Worm (Caenorhabditis elegans) whole organism, late embryonic: ENCODE results near the gene atf-4.

Source experiments
- C08G9.2 ChIP-seq: sonication (generic microtip); optimal IDR thresholded peaks from 2 replicates; lab custom pipeline; 2016; ENCODE audit warnings: mild to moderate bottlenecking, missing genetic modification characterization, moderate library complexity, missing compliant biosample characterization
- C38D4.7 ChIP-seq: fragments of 200-800 bp; sonication (Bioruptor generic); optimal IDR thresholded peaks from 2 replicates; lab custom pipeline; 2018; ENCODE audit warnings: mild to moderate bottlenecking, missing genetic modification characterization, moderate library complexity, missing compliant biosample characterization
- F13H6.1 ChIP-seq: sonication (generic microtip); optimal IDR thresholded peaks from 2 replicates; lab custom pipeline; 2016; ENCODE audit warnings: missing genetic modification characterization, missing compliant biosample characterization
- T23F11.4 ChIP-seq: fragments of 200-800 bp; sonication (Bioruptor generic); optimal IDR thresholded peaks from 2 replicates; lab custom pipeline; 2018; ENCODE audit warnings: mild to moderate bottlenecking, missing genetic modification characterization, missing compliant biosample characterization
- Y22D7AL.16 ChIP-seq: sonication (generic microtip); optimal IDR thresholded peaks from 2 replicates; lab custom pipeline; 2016; ENCODE audit warnings: missing genetic modification characterization, missing compliant biosample characterization
- ahr-1 ChIP-seq: sonication (generic microtip); optimal IDR thresholded peaks from 2 replicates; lab custom pipeline; 2016; ENCODE audit warnings: missing genetic modification characterization, missing compliant biosample characterization
- ceh-14 ChIP-seq: sonication (generic microtip); optimal IDR thresholded peaks from 2 replicates; lab custom pipeline; 2016; ENCODE audit warnings: missing genotype, missing genetic modification characterization, missing compliant biosample characterization
- ceh-18 ChIP-seq: sonication (generic microtip); optimal IDR thresholded peaks from 2 replicates; lab custom pipeline; 2016; ENCODE audit warnings: missing genetic modification characterization, missing compliant biosample characterization
- ceh-19 ChIP-seq: fragments of 200-800 bp; sonication (Bioruptor generic); optimal IDR thresholded peaks from 2 replicates; lab custom pipeline; 2018; ENCODE audit warnings: mild to moderate bottlenecking, missing genetic modification characterization, missing compliant biosample characterization
- ceh-2 ChIP-seq: sonication (generic microtip); optimal IDR thresholded peaks from 2 replicates; lab custom pipeline; 2016; ENCODE audit warnings: missing genotype, missing genetic modification characterization, missing compliant biosample characterization
- ceh-24 ChIP-seq: sonication (generic microtip); optimal IDR thresholded peaks from 2 replicates; lab custom pipeline; 2016; ENCODE audit warnings: mild to moderate bottlenecking, missing genetic modification characterization, missing compliant biosample characterization
- ceh-30 ChIP-seq: fragments of 150-350 bp; optimal IDR thresholded peaks from 2 replicates; lab custom pipeline; 2014; ENCODE audit warnings: missing biosample characterization, missing genetic modification characterization
- ceh-31 ChIP-seq: sonication (generic microtip); optimal IDR thresholded peaks from 2 replicates; lab custom pipeline; 2016; ENCODE audit warnings: missing genetic modification characterization, missing compliant biosample characterization
- ceh-34 ChIP-seq: sonication (generic microtip); optimal IDR thresholded peaks from 2 replicates; lab custom pipeline; 2016; ENCODE audit warnings: mild to moderate bottlenecking, missing genetic modification characterization, missing compliant biosample characterization
- ceh-48 ChIP-seq: sonication (generic microtip); optimal IDR thresholded peaks from 2 replicates; lab custom pipeline; 2016; ENCODE audit warnings: missing genetic modification characterization, inconsistent platforms, missing compliant biosample characterization
- ceh-6 ChIP-seq: fragments of 200-800 bp; sonication (Bioruptor generic); optimal IDR thresholded peaks from 2 replicates; lab custom pipeline; 2018; ENCODE audit warnings: mild to moderate bottlenecking, missing genetic modification characterization, missing compliant biosample characterization
- ceh-9 ChIP-seq: sonication (generic microtip); optimal IDR thresholded peaks from 2 replicates; lab custom pipeline; 2016; ENCODE audit warnings: mild to moderate bottlenecking, missing genetic modification characterization, inconsistent platforms, missing compliant biosample characterization
- che-1 ChIP-seq: sonication (generic microtip); optimal IDR thresholded peaks from 2 replicates; lab custom pipeline; 2016; ENCODE audit warnings: mild to moderate bottlenecking, missing genetic modification characterization, missing compliant biosample characterization
- dmd-4 ChIP-seq: sonication (generic microtip); optimal IDR thresholded peaks from 2 replicates; lab custom pipeline; 2016; ENCODE audit warnings: borderline replicate concordance, missing genetic modification characterization, missing compliant biosample characterization
- dve-1 ChIP-seq: sonication (generic microtip); optimal IDR thresholded peaks from 2 replicates; lab custom pipeline; 2017; ENCODE audit warnings: antibody characterized with exemption, mild to moderate bottlenecking, missing genetic modification characterization, missing compliant biosample characterization
- elt-2 ChIP-seq: sonication (generic microtip); optimal IDR thresholded peaks from 2 replicates; lab custom pipeline; 2016; ENCODE audit warnings: missing genetic modification reagents, missing genetic modification characterization, missing compliant biosample characterization
- elt-4 ChIP-seq: sonication (generic microtip); optimal IDR thresholded peaks from 2 replicates; lab custom pipeline; 2016; ENCODE audit warnings: missing genetic modification characterization, missing compliant biosample characterization
- ets-4 ChIP-seq: sonication (generic microtip); optimal IDR thresholded peaks from 2 replicates; lab custom pipeline; 2016; ENCODE audit warnings: missing genetic modification characterization, missing compliant biosample characterization
- fkh-6 ChIP-seq: sonication (generic microtip); optimal IDR thresholded peaks from 2 replicates; lab custom pipeline; 2016; ENCODE audit warnings: missing genetic modification characterization, missing compliant biosample characterization
- gmeb-2 ChIP-seq: sonication (generic microtip); optimal IDR thresholded peaks from 2 replicates; lab custom pipeline; 2016; ENCODE audit warnings: missing genetic modification characterization, inconsistent platforms, missing compliant biosample characterization
- hlh-15 ChIP-seq: sonication (generic microtip); optimal IDR thresholded peaks from 2 replicates; lab custom pipeline; 2016; ENCODE audit warnings: missing genetic modification characterization, missing compliant biosample characterization
- hlh-8 ChIP-seq: sonication (generic microtip); optimal IDR thresholded peaks from 2 replicates; lab custom pipeline; 2016; ENCODE audit warnings: missing genotype, missing genetic modification characterization, missing compliant biosample characterization
- lim-6 ChIP-seq: sonication (generic microtip); optimal IDR thresholded peaks from 2 replicates; lab custom pipeline; 2016; ENCODE audit warnings: missing genetic modification characterization, missing compliant biosample characterization
- lin-11 ChIP-seq: fragments of 200-800 bp; sonication (Bioruptor generic); optimal IDR thresholded peaks from 2 replicates; lab custom pipeline; 2018; ENCODE audit warnings: mild to moderate bottlenecking, missing genetic modification characterization, missing compliant biosample characterization
- mec-3 ChIP-seq: sonication (generic microtip); optimal IDR thresholded peaks from 2 replicates; lab custom pipeline; 2016; ENCODE audit warnings: borderline replicate concordance, missing genetic modification characterization, missing compliant biosample characterization
- nfya-1 ChIP-seq: sonication (generic microtip); optimal IDR thresholded peaks from 2 replicates; lab custom pipeline; 2017; ENCODE audit warnings: missing genetic modification characterization, mild to moderate bottlenecking, missing compliant biosample characterization, antibody characterized with exemption, moderate library complexity
- nhr-11 ChIP-seq: fragments of 150-350 bp; optimal IDR thresholded peaks from 2 replicates; lab custom pipeline; 2014; ENCODE audit warnings: missing biosample characterization, missing genetic modification characterization
- pag-3 ChIP-seq: sonication (generic microtip); optimal IDR thresholded peaks from 2 replicates; lab custom pipeline; 2016; ENCODE audit warnings: missing compliant biosample characterization, missing genetic modification characterization, borderline replicate concordance
- pat-9 ChIP-seq: fragments of 200-800 bp; sonication (Bioruptor generic); optimal IDR thresholded peaks from 2 replicates; lab custom pipeline; 2018; ENCODE audit warnings: mild to moderate bottlenecking, missing genetic modification characterization, moderate library complexity, missing compliant biosample characterization
- pax-1 ChIP-seq: fragments of 150-350 bp; optimal IDR thresholded peaks from 2 replicates; lab custom pipeline; 2014; ENCODE audit warnings: missing biosample characterization, missing genetic modification characterization
- pha-2 ChIP-seq: sonication (generic microtip); optimal IDR thresholded peaks from 2 replicates; lab custom pipeline; 2017; ENCODE audit warnings: mild to moderate bottlenecking, missing genetic modification characterization, missing compliant biosample characterization
- pros-1 ChIP-seq: fragments of 150-350 bp; optimal IDR thresholded peaks from 2 replicates; lab custom pipeline; 2014; ENCODE audit warnings: missing biosample characterization, missing genetic modification reagents, missing genetic modification characterization
- ref-2 ChIP-seq: sonication (generic microtip); optimal IDR thresholded peaks from 2 replicates; lab custom pipeline; 2016; ENCODE audit warnings: missing genetic modification characterization, missing compliant biosample characterization
- rnt-1 ChIP-seq: sonication (generic microtip); optimal IDR thresholded peaks from 2 replicates; lab custom pipeline; 2016; ENCODE audit warnings: missing genetic modification characterization, missing compliant biosample characterization
- sdc-2 ChIP-seq: sonication (generic microtip); optimal IDR thresholded peaks from 2 replicates; lab custom pipeline; 2016; ENCODE audit warnings: missing genotype, missing genetic modification characterization, missing compliant biosample characterization
- sox-4 ChIP-seq: sonication (generic microtip); optimal IDR thresholded peaks from 2 replicates; lab custom pipeline; 2017; ENCODE audit warnings: mild to moderate bottlenecking, missing genetic modification characterization, inconsistent platforms, missing compliant biosample characterization
- ttx-3 ChIP-seq: sonication (generic microtip); optimal IDR thresholded peaks from 2 replicates; lab custom pipeline; 2016; ENCODE audit warnings: missing genetic modification reagents, missing genetic modification characterization, missing compliant biosample characterization
- unc-3 ChIP-seq, 2 experiments: fragments of 200-800 bp in 1 of 2; sonication (Bioruptor generic) in 1 of 2; sonication (generic microtip) in 1 of 2; conservative IDR thresholded peaks in 1 of 2; optimal IDR thresholded peaks in 1 of 2; 2 replicates each; pipeline versions ENCODE4 v1.3.6 to Lab custom; 2016 to 2022; ENCODE audit warnings: missing compliant biosample characterization in 2 of 2, missing genetic modification characterization in 2 of 2, missing genetic modification reagents in 1 of 2
- unc-42 ChIP-seq: sonication (generic microtip); optimal IDR thresholded peaks from 2 replicates; lab custom pipeline; 2016; ENCODE audit warnings: missing genotype, missing genetic modification characterization, missing compliant biosample characterization
- unc-55 ChIP-seq: sonication (generic microtip); optimal IDR thresholded peaks from 2 replicates; lab custom pipeline; 2017; ENCODE audit warnings: missing biosample characterization, missing genetic modification reagents, missing genetic modification characterization
- zip-5 ChIP-seq: sonication (generic microtip); optimal IDR thresholded peaks from 2 replicates; lab custom pipeline; 2016; ENCODE audit warnings: missing genetic modification characterization, missing compliant biosample characterization

Gene atf-4

ce11 chrX:14845637-14846036 is 35.0 kb upstream of the atf-4 start, which contains the start of gene egrh-1:
TSS of gene egrh-1 (plus strand) at chrX:14845937.
- TF ChIP-seq che-1 (no peak), zip-5 (tag; lab: Kevin White, UChicago) (no peak), lin-11 (tag; lab: Kevin White, UChicago) (no peak), ceh-2 (tag; lab: Kevin White, UChicago) (no peak), hlh-15 (no peak), elt-4 (tag; lab: Kevin White, UChicago) (no peak), C38D4.7 (GFP tag; lab: Kevin White, UChicago) (no peak), unc-42 (no peak), ets-4 (tag; lab: Kevin White, UChicago) (no peak), C08G9.2 (tag; lab: Kevin White, UChicago) (no peak), ref-2 (tag; lab: Kevin White, UChicago) (no peak), F13H6.1 (no peak), ceh-14 (no peak), ceh-9 (tag; lab: Kevin White, UChicago) (no peak), pat-9 (tag; lab: Kevin White, UChicago) (no peak), hlh-8 (no peak)

DNA sequence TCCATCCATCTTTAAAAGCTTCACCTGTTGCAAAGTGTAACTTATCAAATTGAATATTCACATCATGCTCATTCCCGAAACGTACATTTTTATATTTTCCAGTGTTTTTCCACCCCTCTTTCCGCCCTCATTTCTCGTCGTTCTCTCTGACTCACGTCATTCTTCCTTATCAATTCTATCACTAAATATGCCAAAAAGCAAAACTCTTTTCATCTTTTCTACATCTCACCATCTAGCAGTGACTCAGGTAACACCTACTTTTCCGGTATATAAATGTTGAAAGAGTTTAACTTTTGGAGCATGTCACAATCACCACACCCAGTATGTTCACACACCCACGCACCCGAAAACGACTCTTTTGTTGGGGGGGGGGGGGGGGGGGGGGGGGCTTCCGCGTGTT is 33.9 kb upstream of the atf-4 start:
- TF ChIP-seq pax-1 (no peak), dmd-4 (tag; lab: Kevin White, UChicago) (no peak), ttx-3 (no peak), rnt-1 (tag; lab: Kevin White, UChicago) (no peak), ceh-6 (GFP tag; lab: Kevin White, UChicago) (no peak)

DNA sequence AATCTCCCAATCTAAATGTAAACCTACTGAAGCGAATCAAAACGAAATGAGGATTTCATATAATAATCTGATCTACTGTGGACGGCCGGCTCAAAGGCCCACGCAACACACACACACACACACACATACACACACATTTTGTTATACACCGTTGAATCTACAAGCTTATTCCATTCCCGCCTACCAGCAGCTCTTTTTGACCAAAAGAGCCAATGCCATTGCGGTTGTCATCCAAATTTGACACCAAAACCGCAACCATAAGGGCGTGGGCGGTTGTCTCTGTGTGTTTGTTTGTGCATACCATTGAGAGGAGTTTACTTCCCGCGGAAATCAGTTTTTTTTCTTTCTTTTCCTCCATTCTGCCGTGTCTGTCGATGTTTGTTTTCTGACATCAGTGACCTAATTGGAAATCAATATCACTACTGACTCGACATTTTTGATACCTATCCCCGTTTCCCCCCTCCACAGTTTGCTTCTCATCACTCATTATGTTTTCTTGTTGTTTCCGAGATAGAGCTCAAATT is 32.3 kb upstream of the atf-4 start:
- TF ChIP-seq pha-2 (tag; lab: Kevin White, UChicago) (no peak), ahr-1 (no peak), lin-11 (tag; lab: Kevin White, UChicago) (no peak), dmd-4 (tag; lab: Kevin White, UChicago) (no peak), ceh-9 (tag; lab: Kevin White, UChicago) (no peak), nhr-11 (tag; lab: Kevin White, UChicago) (no peak), pag-3 (no peak)

- TF ChIP-seq ceh-2 (tag; lab: Kevin White, UChicago) (peak; percentile 23), dve-1 (peak; percentile 67), C08G9.2 (tag; lab: Kevin White, UChicago) (peak; percentile 46), unc-3 (GFP tag; conservative IDR thresholded peaks at IDR 0.05; lab: Robert Waterston, UW) (no peak), unc-3 (tag; optimal IDR thresholded peaks at IDR 0.05; lab: Kevin White, UChicago) (peak; percentile 14), nfya-1 (tag; lab: Kevin White, UChicago) (peak; percentile 90), sdc-2 (peak; percentile 79), mec-3 (tag; lab: Kevin White, UChicago) (no peak), fkh-6 (tag; lab: Kevin White, UChicago) (peak; percentile 21), gmeb-2 (tag; lab: Kevin White, UChicago) (no peak), ceh-48 (tag; lab: Kevin White, UChicago) (no peak), ceh-31 (peak; percentile 91), C38D4.7 (GFP tag; lab: Kevin White, UChicago) (no peak), pros-1 (tag; lab: Kevin White, UChicago) (peak; percentile 52), Y22D7AL.16 (tag; lab: Kevin White, UChicago) (no peak), lim-6 (tag; lab: Kevin White, UChicago) (peak; percentile 41), ceh-30 (tag; lab: Kevin White, UChicago) (no peak), ceh-24 (tag; lab: Kevin White, UChicago) (no peak), ceh-6 (GFP tag; lab: Kevin White, UChicago) (no peak), F13H6.1 (peak; percentile 14), unc-55 (GFP tag; lab: Kevin White, UChicago) (peak; percentile 41), T23F11.4 (no peak), elt-2 (tag; lab: Kevin White, UChicago) (peak; percentile 64), sox-4 (tag; lab: Kevin White, UChicago) (no peak), hlh-8 (peak; percentile 43), ceh-18 (tag; lab: Kevin White, UChicago) (peak; percentile 95), ceh-19 (peak; percentile 35), ceh-34 (tag; lab: Kevin White, UChicago) (peak; percentile 56), pax-1 (no peak), pag-3 (peak; percentile 58), ceh-14 (peak; percentile 76)
Measured at ce11 chrX:14841030-14841429, 30.4 kb upstream of the atf-4 start.
